Worm (Caenorhabditis elegans) whole organism, L3 larva: ENCODE measurements around the gene cutl-12.

Experiments used
- ZK546.5 ChIP-seq: sonication (generic microtip); optimal IDR thresholded peaks from 2 replicates; lab custom pipeline; 2017; ENCODE audit warnings: missing biosample characterization, missing genetic modification characterization
- aly-2 ChIP-seq: fragments of 150-350 bp; optimal IDR thresholded peaks from 2 replicates; lab custom pipeline; 2014; ENCODE audit warnings: missing biosample characterization, missing genetic modification characterization
- ama-1 ChIP-seq: fragments of 150-350 bp; optimal IDR thresholded peaks from 2 replicates; lab custom pipeline; 2018
- ceh-9 ChIP-seq: sonication (generic microtip); optimal IDR thresholded peaks from 2 replicates; lab custom pipeline; 2018; ENCODE audit warnings: missing biosample characterization, missing genetic modification characterization
- daf-12 ChIP-seq: fragments of 150-350 bp; optimal IDR thresholded peaks from 2 replicates; lab custom pipeline; 2014; ENCODE audit warnings: missing biosample characterization, missing genetic modification reagents, missing genetic modification characterization
- elt-1 ChIP-seq: fragments of 150-350 bp; optimal IDR thresholded peaks from 2 replicates; lab custom pipeline; 2014; ENCODE audit warnings: missing biosample characterization, missing genetic modification characterization
- elt-2 ChIP-seq: sonication (generic microtip); optimal IDR thresholded peaks from 2 replicates; lab custom pipeline; 2016; ENCODE audit warnings: missing genetic modification reagents, mild to moderate bottlenecking, missing genetic modification characterization, missing compliant biosample characterization
- eor-1 ChIP-seq, 2 experiments: fragments of 150-350 bp; optimal IDR thresholded peaks; 2 replicates each; lab custom pipeline; 2014 to 2018; ENCODE audit warnings: missing biosample characterization in 2 of 2, missing genetic modification characterization in 2 of 2
- fkh-10 ChIP-seq: sonication (generic microtip); optimal IDR thresholded peaks from 2 replicates; lab custom pipeline; 2017; ENCODE audit warnings: missing biosample characterization, missing genetic modification reagents, missing genetic modification characterization
- fkh-2 ChIP-seq: fragments of 150-350 bp; optimal IDR thresholded peaks from 2 replicates; lab custom pipeline; 2014; ENCODE audit warnings: missing biosample characterization, missing genetic modification reagents, missing genetic modification characterization
- lin-15B ChIP-seq: fragments of 150-350 bp; optimal IDR thresholded peaks from 2 replicates; lab custom pipeline; 2014; ENCODE audit warnings: missing biosample characterization, missing genetic modification characterization
- lin-39 ChIP-seq: fragments of 150-350 bp; optimal IDR thresholded peaks from 2 replicates; lab custom pipeline; 2018; ENCODE audit warnings: missing biosample characterization, missing genetic modification reagents, missing genetic modification characterization
- mdl-1 ChIP-seq: fragments of 150-350 bp; optimal IDR thresholded peaks from 2 replicates; lab custom pipeline; 2014; ENCODE audit warnings: missing biosample characterization, missing genetic modification characterization
- mml-1 ChIP-seq: fragments of 150-350 bp; sonication (generic microtip); optimal IDR thresholded peaks from 3 replicates; lab custom pipeline; 2014; ENCODE audit warnings: missing biosample characterization, missing genetic modification characterization
- nfya-1 ChIP-seq: sonication (generic microtip); optimal IDR thresholded peaks from 2 replicates; lab custom pipeline; 2017; ENCODE audit warnings: missing genetic modification characterization, mild to moderate bottlenecking, missing compliant biosample characterization, antibody characterized with exemption, moderate library complexity; ENCODE audit not compliant: insufficient read depth
- nhr-12 ChIP-seq: fragments of 150-350 bp; optimal IDR thresholded peaks from 2 replicates; lab custom pipeline; 2014; ENCODE audit warnings: missing biosample characterization, missing genetic modification characterization
- nhr-23 ChIP-seq: fragments of 150-350 bp; optimal IDR thresholded peaks from 2 replicates; lab custom pipeline; 2014; ENCODE audit warnings: missing biosample characterization, missing genetic modification reagents, missing genetic modification characterization
- nhr-25 ChIP-seq: sonication (generic microtip); optimal IDR thresholded peaks from 2 replicates; lab custom pipeline; 2017; ENCODE audit warnings: missing biosample characterization, missing genetic modification characterization
- nhr-28 ChIP-seq: fragments of 150-350 bp; optimal IDR thresholded peaks from 2 replicates; lab custom pipeline; 2014; ENCODE audit warnings: missing biosample characterization, missing genetic modification characterization
- nhr-67 ChIP-seq: fragments of 150-350 bp; optimal IDR thresholded peaks from 2 replicates; lab custom pipeline; 2014; ENCODE audit warnings: missing biosample characterization, missing genetic modification characterization
- nhr-76 ChIP-seq: fragments of 150-350 bp; sonication (generic microtip); optimal IDR thresholded peaks from 5 replicates; lab custom pipeline; 2014; ENCODE audit warnings: missing biosample characterization, missing genetic modification characterization
- pha-4 ChIP-seq: fragments of 150-350 bp; optimal IDR thresholded peaks from 2 replicates; lab custom pipeline; 2014; ENCODE audit warnings: missing biosample characterization, missing genetic modification reagents, missing genetic modification characterization
- sea-2 ChIP-seq: fragments of 150-350 bp; sonication (generic microtip); optimal IDR thresholded peaks from 4 replicates; lab custom pipeline; 2014; ENCODE audit warnings: missing biosample characterization, missing genetic modification reagents, missing genetic modification characterization
- skn-1 ChIP-seq: fragments of 150-350 bp; optimal IDR thresholded peaks from 2 replicates; lab custom pipeline; 2014; ENCODE audit warnings: missing biosample characterization, missing genetic modification characterization
- snpc-4 ChIP-seq: fragments of 150-350 bp; optimal IDR thresholded peaks from 2 replicates; lab custom pipeline; 2014; ENCODE audit warnings: missing biosample characterization, missing genetic modification characterization
- tbx-2 ChIP-seq: sonication (generic microtip); optimal IDR thresholded peaks from 2 replicates; lab custom pipeline; 2016; ENCODE audit warnings: mild to moderate bottlenecking, missing genetic modification characterization, missing compliant biosample characterization
- unc-62 ChIP-seq: fragments of 150-350 bp; sonication (generic microtip); optimal IDR thresholded peaks from 4 replicates; lab custom pipeline; 2014; ENCODE audit warnings: missing biosample characterization, missing genetic modification reagents, missing genetic modification characterization
- zag-1 ChIP-seq: fragments of 150-350 bp; optimal IDR thresholded peaks from 2 replicates; lab custom pipeline; 2014; ENCODE audit warnings: missing biosample characterization, missing genetic modification characterization
- ztf-11 ChIP-seq: fragments of 150-350 bp; optimal IDR thresholded peaks from 2 replicates; lab custom pipeline; 2014; ENCODE audit warnings: missing biosample characterization, missing genetic modification characterization
- ztf-4 ChIP-seq: fragments of 150-350 bp; optimal IDR thresholded peaks from 2 replicates; lab custom pipeline; 2014; ENCODE audit warnings: missing biosample characterization, missing genetic modification characterization

Gene cutl-12

DNA sequence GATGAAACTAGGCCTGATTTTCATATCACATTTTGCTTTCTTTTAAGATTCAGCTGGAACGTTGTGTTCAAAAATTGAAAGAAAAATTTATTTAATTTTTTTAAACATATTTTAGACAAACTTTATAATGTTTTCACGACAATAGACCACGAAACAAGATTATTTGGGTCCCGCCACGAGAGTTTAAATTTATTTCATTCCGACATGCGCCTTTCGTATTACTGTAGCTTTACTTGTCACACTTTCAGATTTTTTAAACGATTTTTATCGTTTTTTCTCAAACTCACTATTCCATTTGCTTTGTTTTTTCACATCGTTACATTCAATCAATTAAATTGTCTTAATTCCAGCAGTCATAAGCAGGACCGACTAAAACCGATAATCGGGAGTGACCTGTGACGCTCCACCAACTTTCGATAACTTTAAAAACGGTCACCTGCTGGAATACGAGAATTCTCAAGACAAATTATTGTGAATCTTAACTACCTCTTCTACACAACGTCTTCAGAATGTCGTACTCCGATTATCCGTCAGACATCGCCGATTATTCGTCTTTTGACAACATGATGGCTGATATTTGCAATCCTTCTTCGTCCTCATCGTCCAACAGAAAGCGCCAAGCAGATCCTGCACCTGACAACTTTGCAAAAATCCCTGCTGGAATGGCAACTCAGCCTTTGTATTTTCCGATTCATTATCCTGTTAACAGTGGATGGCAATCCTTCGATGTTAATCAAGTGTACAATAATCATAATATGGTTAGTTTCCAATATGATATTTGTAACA lies 40.3 kb downstream of the cutl-12 start, which contains the start of gene aptf-3:
aptf-3 (plus strand) TSS at position 351 of the 786 bp plus-strand sequence.
- TF ChIP-seq nhr-23 (no peak), nhr-12 (tag; lab: Kevin White, UChicago) (no peak), aly-2 (no peak), ztf-11 (tag; lab: Kevin White, UChicago) (no peak), fkh-2 (tag; lab: Kevin White, UChicago) (no peak), pha-4 (tag; lab: Kevin White, UChicago) (no peak), lin-39 (tag; lab: Kevin White, UChicago) (no peak), nhr-67 (tag; lab: Kevin White, UChicago) (no peak), mdl-1 (tag; lab: Kevin White, UChicago) (no peak), nhr-25 (no peak), elt-2 (no peak), skn-1 (tag; lab: Kevin White, UChicago) (no peak), tbx-2 (tag; lab: Kevin White, UChicago) (no peak), ama-1 (lab: Kevin White, UChicago) (no peak), daf-12 (tag; lab: Kevin White, UChicago) (no peak), elt-1 (tag; lab: Kevin White, UChicago) (no peak), unc-62 (no peak), snpc-4 (tag; lab: Kevin White, UChicago) (no peak), mml-1 (tag; lab: Kevin White, UChicago) (no peak), zag-1 (tag; lab: Kevin White, UChicago) (no peak)

DNA sequence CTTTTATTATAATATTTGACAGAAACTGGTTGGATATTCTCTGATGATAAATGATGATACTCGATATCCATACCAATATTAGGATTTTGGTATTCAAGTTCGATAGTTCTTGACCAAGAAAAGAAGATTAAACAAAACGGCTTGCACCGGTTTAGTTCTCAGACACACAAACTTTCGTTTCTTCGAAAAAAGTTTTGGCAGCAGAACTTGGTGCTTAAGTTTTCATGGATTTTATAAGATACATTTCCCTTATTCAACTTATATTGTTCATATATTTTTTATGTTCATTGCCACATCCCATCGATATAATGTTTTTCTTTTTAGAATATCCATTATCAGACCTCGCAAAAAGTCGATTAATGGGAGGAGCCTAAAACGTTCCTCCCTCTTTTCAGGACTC lies 43.6 kb downstream of the cutl-12 start, which contains the start of gene aptf-4:
aptf-4 (plus strand) TSS at position 301 of the 400 bp plus-strand sequence.
- no peak for TF ChIP-seq nhr-12 (tag; lab: Kevin White, UChicago)
- no peak for TF ChIP-seq aly-2
- TF ChIP-seq, all 47 proteins: peak for 0

DNA sequence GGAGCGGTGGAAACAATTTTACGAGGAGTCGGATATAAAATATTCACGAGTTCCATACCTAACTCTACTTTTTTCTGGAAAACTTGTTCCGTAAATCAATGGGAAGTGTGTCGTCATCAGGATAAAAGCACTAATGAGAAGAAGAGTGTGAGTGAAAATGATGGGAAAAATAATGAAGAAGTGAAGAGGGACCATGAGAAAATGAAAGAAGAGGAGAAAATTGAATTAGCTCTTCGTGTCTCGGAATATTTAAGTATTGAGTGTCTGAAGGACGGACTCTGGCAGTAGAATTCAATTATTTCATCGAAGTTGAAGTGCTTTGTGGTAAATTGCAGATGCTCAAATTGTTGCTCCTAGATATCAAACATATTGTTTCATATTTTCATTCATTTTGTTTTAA lies 45.1 kb downstream of the cutl-12 start:
- no peak for TF ChIP-seq lin-15B (tag; lab: Kevin White, UChicago)
- peak; percentile 47 for TF ChIP-seq fkh-10 (GFP tag; lab: Kevin White, UChicago)
- TF ChIP-seq nfya-1: peak; percentile 30

DNA sequence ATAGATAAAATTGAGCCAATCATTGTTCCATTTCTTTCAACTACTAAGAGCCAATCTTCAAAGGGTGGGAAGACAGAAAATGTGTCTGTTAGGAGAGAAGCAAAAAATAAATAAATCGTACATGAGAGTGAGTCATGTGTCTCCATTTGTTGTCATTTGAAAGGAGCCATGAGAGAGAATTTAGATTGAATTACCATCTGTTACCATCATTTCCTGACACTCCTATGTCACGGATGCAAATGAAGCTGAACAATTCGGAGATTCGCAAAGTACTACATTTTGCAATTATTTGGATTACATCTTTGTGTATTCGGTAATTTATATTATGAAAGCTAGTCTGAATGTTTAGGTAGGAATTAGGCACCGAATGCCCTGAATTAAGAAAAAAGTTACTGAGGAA lies 45.8 kb downstream of the cutl-12 start:
- TF ChIP-seq ztf-4 (tag; lab: Kevin White, UChicago) (no peak), fkh-2 (tag; lab: Kevin White, UChicago) (no peak), nhr-12 (tag; lab: Kevin White, UChicago) (no peak), mdl-1 (tag; lab: Kevin White, UChicago) (no peak), tbx-2 (tag; lab: Kevin White, UChicago) (no peak), sea-2 (GFP tag; lab: Kevin White, UChicago) (no peak), ceh-9 (tag; lab: Kevin White, UChicago) (no peak), elt-1 (tag; lab: Kevin White, UChicago) (no peak), ZK546.5 (tag; lab: Kevin White, UChicago) (no peak), daf-12 (tag; lab: Kevin White, UChicago) (no peak), zag-1 (tag; lab: Kevin White, UChicago) (no peak), eor-1 (tag; optimal IDR thresholded peaks at IDR 0.05; lab: Kevin White, UChicago) (no peak), nhr-23 (no peak), mml-1 (tag; lab: Kevin White, UChicago) (no peak), nhr-28 (tag; lab: Kevin White, UChicago) (no peak)

DNA sequence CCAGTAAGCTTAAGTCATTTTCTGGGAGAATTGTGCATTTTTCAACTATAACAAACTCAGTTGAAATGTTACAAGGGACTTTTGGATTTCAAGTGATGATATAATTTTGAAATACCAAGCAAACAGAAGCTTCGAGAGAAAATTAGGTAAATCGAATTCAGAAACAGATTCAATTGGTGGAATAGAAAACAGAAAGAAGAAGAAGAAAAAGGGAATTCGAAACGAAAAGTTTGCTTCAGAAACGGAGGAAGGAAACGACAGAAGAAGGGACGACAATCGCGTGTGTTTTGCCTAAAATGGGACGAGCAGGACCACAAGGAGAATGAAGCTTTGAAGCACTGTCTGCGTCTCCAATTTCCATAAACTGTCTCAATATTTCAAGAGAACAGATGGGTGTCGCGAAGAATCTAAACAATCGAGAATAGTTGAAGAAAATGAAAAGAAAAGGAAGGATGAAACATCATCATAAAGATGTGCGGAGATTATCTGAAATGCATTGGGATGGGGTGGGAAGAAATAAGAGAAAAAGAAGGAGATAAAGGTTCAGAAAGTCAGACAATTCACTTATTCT lies 46.5 kb downstream of the cutl-12 start:
- TF ChIP-seq nhr-28 (tag; lab: Kevin White, UChicago) (no peak), elt-1 (tag; lab: Kevin White, UChicago) (peak; percentile 64), nfya-1 (peak; percentile 14), skn-1 (tag; lab: Kevin White, UChicago) (no peak), ZK546.5 (tag; lab: Kevin White, UChicago) (no peak), lin-39 (tag; lab: Kevin White, UChicago) (peak; percentile 18)

DNA sequence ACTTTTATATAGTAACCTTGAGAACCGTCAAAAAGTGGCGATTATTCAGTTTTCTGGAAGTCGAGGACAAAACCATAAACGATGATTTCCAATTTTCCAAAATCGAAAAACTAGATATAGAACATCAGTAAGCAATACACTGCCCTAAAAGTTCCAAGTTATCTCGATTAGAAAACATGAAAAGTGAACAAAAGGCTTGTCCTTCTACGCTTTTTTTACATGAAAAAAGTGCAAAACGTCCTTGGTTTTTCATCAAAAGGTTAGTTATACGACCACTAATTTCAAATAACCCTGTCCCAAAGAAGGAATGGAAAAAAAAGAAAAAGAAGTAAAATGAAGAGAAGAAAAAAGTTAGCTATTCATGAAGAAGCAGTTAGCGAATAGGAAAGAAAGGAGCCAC lies 48.4 kb downstream of the cutl-12 start:
- TF ChIP-seq nhr-25: peak; percentile 56
- TF ChIP-seq nhr-76 (tag; lab: Kevin White, UChicago): no peak
